Worm (Caenorhabditis elegans): ENCODE results near the gene glb-5.

Gene glb-5

DNA sequence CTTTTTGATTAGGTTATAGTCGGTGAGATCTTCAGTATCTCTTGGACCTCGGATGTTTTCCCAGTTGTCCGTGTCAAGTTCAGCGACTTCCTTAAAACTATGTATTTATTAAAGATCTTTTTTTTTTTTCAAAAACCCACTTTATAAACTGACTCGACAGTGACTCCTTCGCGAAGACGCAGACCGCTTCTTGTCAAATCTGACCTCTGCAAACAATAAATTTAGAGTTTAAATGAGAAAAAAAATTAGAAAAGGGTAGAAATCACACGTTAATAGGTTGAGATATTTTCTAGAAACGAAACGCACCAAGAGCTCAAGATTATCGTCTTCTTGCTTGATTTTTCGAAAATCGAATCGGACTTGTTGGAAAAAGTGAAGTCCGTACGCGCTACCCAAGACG is 22.9 kb upstream of the glb-5 start, which contains the start of gene C24G6.8:
Gene C24G6.8 (minus strand): TSS at position 101 of the 400 bp plus-strand sequence.
- TF ChIP-seq nhr-12 (tag; optimal IDR thresholded peaks at IDR 0.05), result no peak

DNA sequence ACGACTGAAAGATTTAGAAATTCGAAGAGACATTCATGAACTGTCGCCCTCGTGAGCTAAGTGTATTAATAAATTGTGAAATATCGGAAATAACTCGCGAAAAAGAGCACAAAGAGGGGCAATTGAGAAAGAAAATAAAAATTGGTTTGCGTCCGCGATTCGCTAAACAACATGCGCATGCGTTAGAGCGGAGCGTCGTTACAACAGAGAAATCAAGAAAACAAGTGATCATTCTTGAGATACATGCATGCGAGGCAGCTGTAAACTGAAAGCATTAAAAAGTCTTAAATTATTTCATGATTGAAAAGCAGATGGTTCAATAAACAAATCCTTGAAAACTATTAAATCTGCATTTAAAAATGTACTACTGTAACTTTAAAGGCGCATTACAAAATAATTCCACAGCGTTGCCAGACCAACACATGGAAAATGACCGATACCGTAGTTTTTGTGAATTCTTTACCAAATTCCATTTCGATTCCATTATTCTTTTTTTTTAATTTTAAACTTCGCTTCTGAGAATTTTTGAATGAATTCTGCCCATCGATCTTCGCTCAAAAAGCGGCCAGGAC is 22.4 kb upstream of the glb-5 start, which contains the start of the genes cox-16 and syp-2:
Gene cox-16 (minus strand): TSS at position 4 of the 572 bp plus-strand sequence.
Gene syp-2 (plus strand): TSS at position 248 of the 572 bp plus-strand sequence.
- TF ChIP-seq nhr-6 (tag; optimal IDR thresholded peaks at IDR 0.05) (no peak), C34F6.9 (tag; optimal IDR thresholded peaks at IDR 0.05) (peak; percentile 43), nhr-129 (tag; optimal IDR thresholded peaks at IDR 0.05) (peak; percentile 51), nhr-237 (tag; optimal IDR thresholded peaks at IDR 0.05) (no peak)

DNA sequence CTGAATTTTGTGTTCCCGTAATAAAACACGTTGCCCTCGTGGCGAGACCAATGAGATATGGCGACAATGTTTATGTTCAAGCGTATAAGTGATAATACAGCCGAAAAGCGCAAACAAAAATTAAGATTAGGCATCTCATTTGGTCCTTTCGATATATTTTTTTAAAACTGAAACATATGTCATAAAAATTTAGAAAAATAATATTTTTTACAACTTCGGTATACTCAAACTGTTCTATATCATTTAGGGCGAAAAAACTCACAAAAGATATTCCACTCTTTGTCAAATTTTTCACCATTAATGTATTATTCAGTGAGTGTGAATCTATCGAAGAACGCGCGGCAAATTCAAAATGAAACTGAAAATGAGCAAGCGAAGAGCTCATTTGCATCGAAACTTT is 20.2 kb upstream of the glb-5 start, which contains the start of gene cft-1:
Gene cft-1 (plus strand): TSS at position 301 of the 400 bp plus-strand sequence.
- TF ChIP-seq aly-2 (tag; optimal IDR thresholded peaks at IDR 0.05) (no peak), ztf-11 (tag; optimal IDR thresholded peaks at IDR 0.05) (no peak), mbf-1 (tag; optimal IDR thresholded peaks at IDR 0.05) (no peak), nhr-129 (tag; optimal IDR thresholded peaks at IDR 0.05) (no peak), crh-2 (tag; optimal IDR thresholded peaks at IDR 0.05) (no peak), mab-5 (tag; optimal IDR thresholded peaks at IDR 0.05) (no peak), nhr-21 (tag; optimal IDR thresholded peaks at IDR 0.05) (no peak), ceh-82 (tag; optimal IDR thresholded peaks at IDR 0.05) (no peak), R02D3.7 (tag; optimal IDR thresholded peaks at IDR 0.05) (no peak), nhr-12 (tag; optimal IDR thresholded peaks at IDR 0.05) (no peak), fos-1 (tag; optimal IDR thresholded peaks at IDR 0.05) (no peak), lin-11 (tag; optimal IDR thresholded peaks at IDR 0.05) (no peak), nhr-23 (tag; optimal IDR thresholded peaks at IDR 0.05) (no peak), sem-4 (tag; optimal IDR thresholded peaks at IDR 0.05) (no peak), C34F6.9 (tag; optimal IDR thresholded peaks at IDR 0.05) (no peak), sma-9 (GFP tag; optimal IDR thresholded peaks at IDR 0.05) (no peak), sma-9 (tag; optimal IDR thresholded peaks at IDR 0.05) (no peak)

DNA sequence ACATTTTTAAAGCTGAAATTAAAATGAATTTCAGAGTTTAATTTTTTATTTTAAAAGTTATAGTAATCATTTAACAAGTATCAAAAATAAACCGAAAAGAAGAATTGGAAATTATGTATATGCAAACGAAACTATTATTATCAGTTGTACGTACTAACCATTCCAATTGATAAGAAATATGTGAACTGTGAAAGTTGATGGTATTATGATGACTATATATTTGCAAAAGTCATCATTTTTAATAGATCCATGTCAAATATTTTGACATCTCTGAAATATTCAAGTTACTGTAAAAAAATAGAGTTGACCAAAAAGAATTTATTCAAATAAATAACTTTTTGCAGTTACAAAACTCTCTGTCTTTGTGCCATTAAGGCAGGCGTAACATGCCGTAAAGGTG is 10.6 kb upstream of the glb-5 start, which contains the start of gene ugt-48:
Gene ugt-48 (minus strand): TSS at position 12 of the 400 bp plus-strand sequence.
- TF ChIP-seq fos-1 (tag; optimal IDR thresholded peaks at IDR 0.05) (peak; percentile 51), skn-1 (tag; optimal IDR thresholded peaks at IDR 0.05) (peak; percentile 72), lsy-2 (tag; optimal IDR thresholded peaks at IDR 0.05) (no peak), sma-3 (GFP tag; optimal IDR thresholded peaks at IDR 0.05) (no peak)

DNA sequence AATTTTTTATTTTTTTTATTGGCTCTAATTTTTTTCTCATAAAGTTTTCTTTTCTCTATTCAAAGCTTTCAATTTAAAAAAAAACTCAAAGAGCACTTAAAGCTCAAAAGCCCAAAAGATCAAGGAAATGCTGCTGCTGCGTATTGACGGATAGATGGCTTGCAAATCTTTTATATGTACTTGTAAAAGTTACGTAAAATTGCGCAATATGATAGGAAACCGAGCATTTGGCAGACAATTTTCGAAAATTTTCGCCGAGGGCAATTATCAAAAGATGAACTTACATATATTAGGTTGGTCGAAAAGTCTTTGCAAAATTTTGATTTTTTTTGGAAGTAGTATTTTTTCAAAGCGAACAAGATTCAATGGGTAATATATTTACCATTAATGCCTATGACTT is 10.2 kb upstream of the glb-5 start:
- TF ChIP-seq nhr-129 (tag; optimal IDR thresholded peaks at IDR 0.05) (peak; percentile 65), sma-9 (GFP tag; optimal IDR thresholded peaks at IDR 0.05) (no peak), sma-9 (tag; optimal IDR thresholded peaks at IDR 0.05) (no peak)

DNA sequence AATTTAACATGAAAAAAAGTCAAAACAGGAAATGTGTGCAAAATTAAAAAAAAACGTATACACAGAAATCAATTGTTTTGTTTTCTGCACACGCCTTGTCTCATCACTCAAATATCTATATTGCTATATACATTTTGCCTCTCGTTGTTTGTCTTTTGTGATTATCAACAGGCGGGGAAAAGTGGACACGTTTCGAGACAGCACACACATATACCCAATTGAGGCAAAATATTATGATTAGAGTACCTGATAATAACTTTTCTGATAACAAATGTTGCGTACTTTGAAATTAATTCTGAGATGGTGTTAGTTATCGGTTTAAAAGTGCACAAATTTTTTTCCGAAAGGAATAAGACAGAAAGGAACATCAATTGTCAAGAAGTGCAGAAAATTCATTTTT is 1.2 kb downstream of the glb-5 start:
- no peak for TF ChIP-seq nhr-77 (tag; optimal IDR thresholded peaks at IDR 0.05)
- TF ChIP-seq nhr-237 (tag; optimal IDR thresholded peaks at IDR 0.05), result no peak
- no peak for TF ChIP-seq peb-1 (tag; optimal IDR thresholded peaks at IDR 0.05)
- no peak for TF ChIP-seq gmeb-1 (tag; optimal IDR thresholded peaks at IDR 0.05)
- TF ChIP-seq elt-3 (tag; optimal IDR thresholded peaks at IDR 0.05), result no peak
- peak; percentile 0 for TF ChIP-seq F13H6.1 (tag; optimal IDR thresholded peaks at IDR 0.05)
- TF ChIP-seq snpc-4 (tag; optimal IDR thresholded peaks at IDR 0.05), result no peak
- no peak for TF ChIP-seq lin-39 (tag; optimal IDR thresholded peaks at IDR 0.05)
- no peak for TF ChIP-seq nhr-12 (tag; optimal IDR thresholded peaks at IDR 0.05)
- no peak for TF ChIP-seq elt-1 (tag; optimal IDR thresholded peaks at IDR 0.05)
- no peak for TF ChIP-seq ztf-4 (tag; optimal IDR thresholded peaks at IDR 0.05)
- TF ChIP-seq ztf-11 (tag; optimal IDR thresholded peaks at IDR 0.05), result no peak
- no peak for TF ChIP-seq aly-2 (tag; optimal IDR thresholded peaks at IDR 0.05)
- TF ChIP-seq lin-13 (GFP tag; optimal IDR thresholded peaks at IDR 0.05), result no peak
- no peak for TF ChIP-seq nhr-23 (tag; optimal IDR thresholded peaks at IDR 0.05)
- TF ChIP-seq sma-9 (GFP tag; optimal IDR thresholded peaks at IDR 0.05), result peak; percentile 61
- TF ChIP-seq sma-9 (tag; optimal IDR thresholded peaks at IDR 0.05), result no peak
- no peak for TF ChIP-seq mab-5 (tag; optimal IDR thresholded peaks at IDR 0.05)
- TF ChIP-seq R02D3.7 (tag; optimal IDR thresholded peaks at IDR 0.05), result no peak
- no peak for TF ChIP-seq nhr-25 (tag; optimal IDR thresholded peaks at IDR 0.05)
- no peak for TF ChIP-seq C34F6.9 (tag; optimal IDR thresholded peaks at IDR 0.05)
- peak; percentile 96 for TF ChIP-seq fos-1 (tag; optimal IDR thresholded peaks at IDR 0.05)
- peak; percentile 84 for TF ChIP-seq crh-2 (tag; optimal IDR thresholded peaks at IDR 0.05)
- TF ChIP-seq mdl-1 (tag; optimal IDR thresholded peaks at IDR 0.05), result no peak
- no peak for TF ChIP-seq unc-62 (GFP tag; optimal IDR thresholded peaks at IDR 0.05)
- TF ChIP-seq dmd-4 (tag; optimal IDR thresholded peaks at IDR 0.05), result no peak
- no peak for TF ChIP-seq lin-11 (tag; optimal IDR thresholded peaks at IDR 0.05)
- TF ChIP-seq zag-1 (tag; optimal IDR thresholded peaks at IDR 0.05), result no peak
- TF ChIP-seq nhr-10 (tag; optimal IDR thresholded peaks at IDR 0.05), result no peak
- no peak for TF ChIP-seq nhr-21 (tag; optimal IDR thresholded peaks at IDR 0.05)
- no peak for TF ChIP-seq lsy-2 (tag; optimal IDR thresholded peaks at IDR 0.05)
- peak; percentile 53 for TF ChIP-seq skn-1 (tag; optimal IDR thresholded peaks at IDR 0.05)
- no peak for TF ChIP-seq ztf-1 (GFP tag; conservative IDR thresholded peaks at IDR 0.05)
- no peak for TF ChIP-seq nhr-11 (tag; optimal IDR thresholded peaks at IDR 0.05)
- TF ChIP-seq ceh-82 (tag; optimal IDR thresholded peaks at IDR 0.05), result no peak
- TF ChIP-seq unc-39 (tag; optimal IDR thresholded peaks at IDR 0.05), result no peak

Measured in whole organism, L2 larva.